Worm (Caenorhabditis elegans) whole organism, L1 larva: ENCODE data around the gene W09D10.4.

Source experiments
- C04F5.9 ChIP-seq: sonication (generic microtip); optimal IDR thresholded peaks from 2 replicates; lab custom pipeline; 2016; ENCODE audit warnings: missing genetic modification characterization, missing compliant biosample characterization
- ama-1 ChIP-seq: fragments of 150-350 bp; optimal IDR thresholded peaks from 2 replicates; lab custom pipeline; 2014
- blmp-1 ChIP-seq: fragments of 150-350 bp; optimal IDR thresholded peaks from 2 replicates; lab custom pipeline; 2014; ENCODE audit warnings: missing biosample characterization, missing genetic modification characterization
- ceh-8 ChIP-seq: fragments of 200-800 bp; sonication (Bioruptor generic); optimal IDR thresholded peaks from 2 replicates; lab custom pipeline; 2018; ENCODE audit warnings: mild to moderate bottlenecking, missing genetic modification characterization, moderate library complexity, missing compliant biosample characterization
- ceh-82 ChIP-seq, 3 experiments: fragments of 150-350 bp in 1 of 3; sonication (generic microtip) in 2 of 3; optimal IDR thresholded peaks; 2 replicates each; lab custom pipeline; 2014 to 2017; ENCODE audit warnings: missing biosample characterization in 3 of 3, missing genetic modification characterization in 3 of 3
- ceh-90 ChIP-seq: sonication (generic microtip); optimal IDR thresholded peaks from 2 replicates; lab custom pipeline; 2016; ENCODE audit warnings: missing genetic modification characterization, missing compliant biosample characterization
- ces-1 ChIP-seq: fragments of 150-350 bp; optimal IDR thresholded peaks from 2 replicates; lab custom pipeline; 2014; ENCODE audit warnings: missing biosample characterization, missing genetic modification reagents, missing genetic modification characterization
- efl-1 ChIP-seq, 4 experiments: fragments of 150-350 bp; optimal IDR thresholded peaks in 3 of 4; peaks in 1 of 4; 1 replicate in 1 of 4; 2 replicates in 3 of 4; lab custom pipeline; 2014; ENCODE audit warnings: missing biosample characterization in 2 of 4, missing genetic modification characterization in 2 of 4, missing genetic modification reagents in 2 of 4
- egl-13 ChIP-seq: sonication (generic microtip); optimal IDR thresholded peaks from 2 replicates; lab custom pipeline; 2016; ENCODE audit warnings: missing genotype, missing genetic modification reagents, missing genetic modification characterization, missing compliant biosample characterization
- elt-2 ChIP-seq: sonication (generic microtip); optimal IDR thresholded peaks from 2 replicates; lab custom pipeline; 2016; ENCODE audit warnings: missing genetic modification characterization, mild to moderate bottlenecking, inconsistent platforms, missing compliant biosample characterization, missing genetic modification reagents
- elt-3 ChIP-seq, 6 experiments: fragments of 150-350 bp in 1 of 6; sonication (generic microtip); optimal IDR thresholded peaks; 2 replicates each; lab custom pipeline; 2017 to 2018; ENCODE audit warnings: missing biosample characterization in 6 of 6, missing genetic modification characterization in 6 of 6, inconsistent platforms in 1 of 6
- ets-5 ChIP-seq: fragments of 200-800 bp; sonication (Bioruptor generic); IDR thresholded peaks from 2 replicates; pipeline ENCODE4 v1.3.6; 2022; ENCODE audit warnings: missing genetic modification characterization, missing compliant biosample characterization
- fkh-4 ChIP-seq: sonication (generic microtip); optimal IDR thresholded peaks from 2 replicates; lab custom pipeline; 2016; ENCODE audit warnings: missing compliant biosample characterization, missing genetic modification characterization, borderline replicate concordance
- grh-1 ChIP-seq: fragments of 200-800 bp; sonication (Bioruptor generic); IDR thresholded peaks from 2 replicates; pipeline ENCODE4 v1.3.6; 2022; ENCODE audit warnings: missing genetic modification reagents, missing genetic modification characterization, missing compliant biosample characterization
- hlh-17 ChIP-seq: fragments of 200-800 bp; sonication (Bioruptor generic); optimal IDR thresholded peaks from 2 replicates; lab custom pipeline; 2018; ENCODE audit warnings: missing genetic modification characterization, mild to moderate bottlenecking, missing compliant biosample characterization, moderate library complexity, borderline replicate concordance
- hpl-2 ChIP-seq: fragments of 150-350 bp; optimal IDR thresholded peaks from 2 replicates; lab custom pipeline; 2014; ENCODE audit warnings: missing biosample characterization, missing genetic modification reagents, missing genetic modification characterization
- irx-1 ChIP-seq: sonication (generic microtip); optimal IDR thresholded peaks from 2 replicates; lab custom pipeline; 2016; ENCODE audit warnings: missing genetic modification characterization, missing compliant biosample characterization
- lin-14 ChIP-seq: fragments of 200-800 bp; sonication (Bioruptor generic); optimal IDR thresholded peaks from 2 replicates; lab custom pipeline; 2018; ENCODE audit warnings: mild to moderate bottlenecking, missing genetic modification characterization, moderate library complexity, missing compliant biosample characterization
- lin-35 ChIP-seq, 2 experiments: fragments of 150-350 bp; optimal IDR thresholded peaks; 2 replicates each; lab custom pipeline; 2014; ENCODE audit warnings: missing biosample characterization in 2 of 2, missing genetic modification characterization in 2 of 2, missing genetic modification reagents in 2 of 2
- lsy-2 ChIP-seq, 2 experiments: fragments of 150-350 bp; optimal IDR thresholded peaks; 2 replicates each; lab custom pipeline; 2014; ENCODE audit warnings: missing biosample characterization in 2 of 2, missing genetic modification characterization in 2 of 2
- mdl-1 ChIP-seq, 2 experiments: fragments of 150-350 bp; optimal IDR thresholded peaks; 2 replicates each; lab custom pipeline; 2014 to 2017; ENCODE audit warnings: missing biosample characterization in 2 of 2, missing genetic modification characterization in 2 of 2, inconsistent platforms in 1 of 2
- mep-1 ChIP-seq: fragments of 150-350 bp; optimal IDR thresholded peaks from 2 replicates; lab custom pipeline; 2014; ENCODE audit warnings: missing biosample characterization, missing genetic modification characterization
- nhr-11 ChIP-seq: fragments of 150-350 bp; optimal IDR thresholded peaks from 2 replicates; lab custom pipeline; 2014; ENCODE audit warnings: missing biosample characterization, missing genetic modification characterization
- nhr-20 ChIP-seq: sonication (generic microtip); optimal IDR thresholded peaks from 2 replicates; lab custom pipeline; 2016; ENCODE audit warnings: mild to moderate bottlenecking, missing genetic modification characterization, missing compliant biosample characterization
- nhr-28 ChIP-seq: fragments of 150-350 bp; optimal IDR thresholded peaks from 2 replicates; lab custom pipeline; 2014; ENCODE audit warnings: missing biosample characterization, missing genetic modification characterization
- nhr-71 ChIP-seq: sonication (generic microtip); optimal IDR thresholded peaks from 2 replicates; lab custom pipeline; 2016; ENCODE audit warnings: mild to moderate bottlenecking, missing genetic modification characterization, moderate library complexity, missing compliant biosample characterization
- nhr-76 ChIP-seq: sonication (generic microtip); optimal IDR thresholded peaks from 2 replicates; lab custom pipeline; 2017; ENCODE audit warnings: missing biosample characterization, missing genetic modification characterization
- nhr-85 ChIP-seq: sonication (generic microtip); peaks from one replicate; lab custom pipeline; 2016; ENCODE audit warnings: missing genetic modification characterization, inconsistent platforms, missing compliant biosample characterization
- pax-3 ChIP-seq: fragments of 200-800 bp; sonication (Bioruptor generic); optimal IDR thresholded peaks from 2 replicates; lab custom pipeline; 2018; ENCODE audit warnings: mild to moderate bottlenecking, missing genetic modification characterization, moderate library complexity, missing compliant biosample characterization
- rnt-1 ChIP-seq: sonication (generic microtip); optimal IDR thresholded peaks from 2 replicates; lab custom pipeline; 2016; ENCODE audit warnings: mild to moderate bottlenecking, missing genetic modification characterization, moderate library complexity, missing compliant biosample characterization
- skn-1 ChIP-seq: fragments of 150-350 bp; optimal IDR thresholded peaks from 2 replicates; lab custom pipeline; 2014; ENCODE audit warnings: missing biosample characterization, missing genetic modification characterization
- snu-23 ChIP-seq: sonication (generic microtip); optimal IDR thresholded peaks from 2 replicates; lab custom pipeline; 2016; ENCODE audit warnings: missing genetic modification characterization, missing compliant biosample characterization
- sptf-1 ChIP-seq: fragments of 150-350 bp; optimal IDR thresholded peaks from 2 replicates; lab custom pipeline; 2014; ENCODE audit warnings: missing biosample characterization, missing genetic modification characterization
- swsn-7 ChIP-seq: sonication (generic microtip); optimal IDR thresholded peaks from 2 replicates; lab custom pipeline; 2016; ENCODE audit warnings: missing genetic modification characterization, missing compliant biosample characterization
- tbx-2 ChIP-seq: sonication (generic microtip); optimal IDR thresholded peaks from 2 replicates; lab custom pipeline; 2016; ENCODE audit warnings: missing genetic modification characterization, missing compliant biosample characterization
- unc-130 ChIP-seq: fragments of 150-350 bp; optimal IDR thresholded peaks from 2 replicates; lab custom pipeline; 2017; ENCODE audit warnings: missing biosample characterization, missing genetic modification characterization, inconsistent platforms
- unc-30 ChIP-seq: sonication (generic microtip); optimal IDR thresholded peaks from 2 replicates; lab custom pipeline; 2017; ENCODE audit warnings: missing biosample characterization, missing genetic modification characterization
- unc-98 ChIP-seq: fragments of 200-800 bp; sonication (Bioruptor generic); IDR thresholded peaks from 2 replicates; pipeline ENCODE4 v1.3.6; 2022; ENCODE audit warnings: missing genetic modification characterization, missing compliant biosample characterization
- vab-15 ChIP-seq: sonication (generic microtip); optimal IDR thresholded peaks from 2 replicates; lab custom pipeline; 2017; ENCODE audit warnings: missing genotype, mild to moderate bottlenecking, missing genetic modification characterization, missing compliant biosample characterization
- ztf-11 ChIP-seq, 2 experiments: sonication (generic microtip); optimal IDR thresholded peaks; 2 replicates each; lab custom pipeline; 2016 to 2017; ENCODE audit warnings: missing genetic modification characterization in 2 of 2, missing biosample characterization in 1 of 2, missing compliant biosample characterization in 1 of 2

W09D10.4 gene

DNA sequence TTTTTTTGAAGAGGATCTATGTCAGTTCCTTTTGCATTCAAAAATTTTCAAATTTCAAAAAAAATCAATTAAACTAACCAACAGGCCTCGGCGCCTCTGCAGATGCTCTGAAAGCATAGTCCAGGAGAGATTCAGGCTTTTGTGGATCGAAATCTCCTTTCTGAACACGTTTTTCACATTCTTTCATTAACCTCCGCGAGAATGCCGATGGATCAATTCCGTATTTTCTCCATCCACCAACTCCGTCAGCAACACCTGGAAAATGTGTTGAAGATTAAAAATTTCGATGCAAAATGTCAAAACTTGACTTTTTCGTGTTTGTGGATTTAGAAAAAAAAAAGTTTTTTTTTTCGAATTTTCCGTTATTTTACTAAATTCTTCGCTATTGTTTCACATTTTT lies 1.4 kb downstream of the W09D10.4 start:
- peak; percentile 18 for TF ChIP-seq ceh-8 (GFP tag; lab: Kevin White, UChicago)
- TF ChIP-seq unc-98 = no peak
- no peak for TF ChIP-seq ces-1
- TF ChIP-seq, all 84 proteins: peak for 1

DNA sequence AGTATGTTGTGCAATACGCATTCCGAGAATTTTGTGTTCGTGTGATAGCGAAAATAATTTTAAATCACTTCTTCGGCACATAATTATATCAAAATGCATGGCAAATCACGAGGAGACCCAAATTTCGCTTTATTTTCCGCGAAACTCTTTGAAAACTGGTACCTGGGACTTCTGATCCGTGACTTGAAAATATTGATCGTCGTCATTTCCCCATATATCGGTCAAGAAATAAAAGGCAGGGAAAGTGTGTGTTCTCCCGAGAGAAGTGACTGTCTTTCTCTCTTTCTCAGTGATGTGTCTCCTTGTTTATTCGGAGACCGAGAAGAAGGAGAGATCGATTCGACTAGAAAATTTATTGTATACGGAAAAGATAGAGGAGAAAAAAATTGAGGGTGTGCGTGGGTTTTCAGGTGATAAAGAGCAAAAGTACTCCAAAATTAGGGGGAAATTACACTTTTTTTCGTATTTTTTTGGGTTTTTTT lies 4.8 kb downstream of the W09D10.4 start, which contains the start of gene W09D10.5:
TSS of gene W09D10.5 (minus strand) at position 345 of the 482 bp plus-strand sequence.
- TF ChIP-seq mep-1 (tag; lab: Kevin White, UChicago) = peak; percentile 27
- TF ChIP-seq blmp-1 (tag; lab: Kevin White, UChicago) = peak; percentile 94
- TF ChIP-seq rnt-1 (tag; lab: Kevin White, UChicago) = no peak
- no peak for TF ChIP-seq ceh-90 (tag; lab: Kevin White, UChicago)
- no peak for TF ChIP-seq ztf-11 (tag; optimal IDR thresholded peaks at IDR 0.05; lab: Kevin White, UChicago)
- peak; percentile 31 for TF ChIP-seq lin-14 (GFP tag; lab: Kevin White, UChicago)
- TF ChIP-seq efl-1 (optimal IDR thresholded peaks at IDR 0.05; lab: Kevin White, UChicago) = no peak
- no peak for TF ChIP-seq efl-1 (GFP tag; optimal IDR thresholded peaks at IDR 0.05 in 1 of 2; lab: Kevin White, UChicago)
- no peak for TF ChIP-seq hlh-17 (GFP tag; lab: Kevin White, UChicago)
- no peak for TF ChIP-seq egl-13 (tag; lab: Kevin White, UChicago)
- peak; percentile 4 for TF ChIP-seq nhr-71 (tag; lab: Kevin White, UChicago)
- peak; percentile 34 for TF ChIP-seq snu-23 (GFP tag; lab: Kevin White, UChicago)
- TF ChIP-seq lin-35 (GFP tag; optimal IDR thresholded peaks at IDR 0.05; lab: Kevin White, UChicago) = peak in 1 of 2 experiments; percentile 41
- TF ChIP-seq nhr-11 (tag; lab: Kevin White, UChicago) = no peak
- peak; percentile 48 for TF ChIP-seq nhr-85 (tag; lab: Kevin White, UChicago)
- no peak for TF ChIP-seq unc-30
- no peak for TF ChIP-seq sptf-1 (tag; lab: Kevin White, UChicago)
- no peak for TF ChIP-seq mdl-1 (tag; optimal IDR thresholded peaks at IDR 0.05; lab: Kevin White, UChicago)
- no peak for TF ChIP-seq swsn-7 (tag; lab: Kevin White, UChicago)
- TF ChIP-seq ets-5 = no peak
- no peak for TF ChIP-seq elt-3 (tag; optimal IDR thresholded peaks at IDR 0.05; lab: Kevin White, UChicago)
- peak; percentile 29 for TF ChIP-seq ama-1
- TF ChIP-seq ceh-82 (tag; optimal IDR thresholded peaks at IDR 0.05; lab: Kevin White, UChicago) = no peak
- TF ChIP-seq lsy-2 (tag; optimal IDR thresholded peaks at IDR 0.05; lab: Kevin White, UChicago) = peak in 1 of 2 experiments; percentile 40
- TF ChIP-seq irx-1 (tag; lab: Kevin White, UChicago) = no peak
- no peak for TF ChIP-seq vab-15 (tag; lab: Kevin White, UChicago)
- TF ChIP-seq nhr-20 = peak; percentile 15
- TF ChIP-seq nhr-28 (tag; lab: Kevin White, UChicago) = no peak
- peak; percentile 27 for TF ChIP-seq pax-3 (tag; lab: Kevin White, UChicago)
- TF ChIP-seq nhr-76 (tag; lab: Kevin White, UChicago) = no peak
- TF ChIP-seq grh-1 (GFP tag; lab: Robert Waterston, UW) = no peak
- TF ChIP-seq tbx-2 (tag; lab: Kevin White, UChicago) = no peak
- TF ChIP-seq unc-130 (tag; lab: Kevin White, UChicago) = no peak

DNA sequence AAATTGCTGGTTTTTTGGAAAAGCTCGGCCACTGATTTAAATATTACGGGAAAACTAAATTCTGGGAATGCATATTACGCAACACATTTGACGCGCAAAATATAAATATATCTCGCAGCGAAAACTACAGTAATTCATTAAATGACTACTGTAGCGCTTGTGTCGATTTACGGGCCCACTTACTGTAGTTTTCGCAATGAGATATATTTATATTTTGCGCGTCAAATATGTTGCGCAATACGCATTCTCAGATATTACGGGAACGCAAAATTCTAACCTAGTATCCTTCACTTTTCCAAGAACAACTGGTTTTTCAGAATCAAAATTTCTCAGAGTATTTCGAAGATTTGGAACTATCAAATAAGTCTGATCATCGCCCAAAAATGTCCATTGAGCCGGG lies 6.3 kb downstream of the W09D10.4 start:
- TF ChIP-seq fkh-4 (tag; lab: Kevin White, UChicago) (no peak), elt-2 (tag; lab: Kevin White, UChicago) (no peak), hpl-2 (GFP tag; lab: Kevin White, UChicago) (no peak), efl-1 (optimal IDR thresholded peaks at IDR 0.05; lab: Kevin White, UChicago) (no peak), efl-1 (GFP tag; optimal IDR thresholded peaks at IDR 0.05 in 1 of 2; lab: Kevin White, UChicago) (no peak), skn-1 (no peak), C04F5.9 (tag; lab: Kevin White, UChicago) (no peak)
- TF ChIP-seq, all 84 proteins: peak for 0
